Worm (Caenorhabditis elegans): ENCODE results near the gene C45B2.8.

C45B2.8 gene

ce11 chrX:6091967-6092366, 4.2 kb downstream of the C45B2.8 start, which contains the start of gene hsp-3:
Gene hsp-3 (minus strand): TSS chrX:6092124.
- TF ChIP-seq fkh-6 (tag; optimal IDR thresholded peaks at IDR 0.05) = no peak
- peak; percentile 81 for TF ChIP-seq elt-2 (tag; optimal IDR thresholded peaks at IDR 0.05)
- TF ChIP-seq nfya-1 (tag; optimal IDR thresholded peaks at IDR 0.05) = peak; percentile 100
- no peak for TF ChIP-seq mec-3 (tag; optimal IDR thresholded peaks at IDR 0.05; ENCODE audit: borderline replicate concordance)
- peak; percentile 12 for TF ChIP-seq hlh-6 (tag; optimal IDR thresholded peaks at IDR 0.05)
- peak; percentile 69 for TF ChIP-seq ztf-16 (tag; optimal IDR thresholded peaks at IDR 0.05)
- TF ChIP-seq ceh-9 (tag; optimal IDR thresholded peaks at IDR 0.05) = no peak
- no peak for TF ChIP-seq K02D7.2 (tag; optimal IDR thresholded peaks at IDR 0.05)
- peak; percentile 2 for TF ChIP-seq che-1 (tag; optimal IDR thresholded peaks at IDR 0.05)
- TF ChIP-seq ceh-6 (GFP tag; optimal IDR thresholded peaks at IDR 0.05) = peak; percentile 4
- TF ChIP-seq fax-1 (tag; optimal IDR thresholded peaks at IDR 0.05) = peak; percentile 54
- TF ChIP-seq eyg-1 (tag; optimal IDR thresholded peaks at IDR 0.05) = peak; percentile 67
- TF ChIP-seq pat-9 (tag; optimal IDR thresholded peaks at IDR 0.05) = peak; percentile 52
- TF ChIP-seq hlh-8 (tag; optimal IDR thresholded peaks at IDR 0.05) = peak; percentile 54
- TF ChIP-seq sox-4 (tag; optimal IDR thresholded peaks at IDR 0.05) = no peak
- TF ChIP-seq C38D4.7 (GFP tag; optimal IDR thresholded peaks at IDR 0.05) = no peak
- peak; percentile 71 for TF ChIP-seq syd-9 (tag; optimal IDR thresholded peaks at IDR 0.05)
- peak; percentile 81 for TF ChIP-seq ceh-22 (tag; optimal IDR thresholded peaks at IDR 0.05)
- peak; percentile 1 for TF ChIP-seq unc-86 (tag; optimal IDR thresholded peaks at IDR 0.05)
- TF ChIP-seq pqm-1 (tag; optimal IDR thresholded peaks at IDR 0.05) = peak; percentile 88
- no peak for TF ChIP-seq gmeb-2 (tag; optimal IDR thresholded peaks at IDR 0.05)
- no peak for TF ChIP-seq npax-4 (tag; optimal IDR thresholded peaks at IDR 0.05)
- no peak for TF ChIP-seq odd-2 (tag; optimal IDR thresholded peaks at IDR 0.05)
- TF ChIP-seq ceh-34 (tag; optimal IDR thresholded peaks at IDR 0.05) = peak; percentile 95
- no peak for TF ChIP-seq Y22D7AL.16 (tag; optimal IDR thresholded peaks at IDR 0.05)
- TF ChIP-seq K09A11.1 (tag; optimal IDR thresholded peaks at IDR 0.05; ENCODE audit: insufficient read depth) = peak; percentile 37
- no peak for TF ChIP-seq hlh-15 (tag; optimal IDR thresholded peaks at IDR 0.05)
- TF ChIP-seq ceh-19 (GFP tag; optimal IDR thresholded peaks at IDR 0.05) = peak; percentile 50
- peak; percentile 28 for TF ChIP-seq C08G9.2 (tag; optimal IDR thresholded peaks at IDR 0.05)
- TF ChIP-seq pha-4 (tag; optimal IDR thresholded peaks at IDR 0.05) = no peak
- peak; percentile 90 for TF ChIP-seq ceh-31 (tag; optimal IDR thresholded peaks at IDR 0.05)
- TF ChIP-seq pag-3 (tag; optimal IDR thresholded peaks at IDR 0.05; ENCODE audit: borderline replicate concordance) = no peak
- peak; percentile 10 for TF ChIP-seq pax-1 (tag; optimal IDR thresholded peaks at IDR 0.05)
- TF ChIP-seq ceh-18 (tag; optimal IDR thresholded peaks at IDR 0.05) = peak; percentile 79
- no peak for TF ChIP-seq zip-5 (tag; optimal IDR thresholded peaks at IDR 0.05)
- no peak for TF ChIP-seq fkh-10 (GFP tag; optimal IDR thresholded peaks at IDR 0.05)
- no peak for TF ChIP-seq ttx-3 (tag; optimal IDR thresholded peaks at IDR 0.05)
- peak; percentile 63 for TF ChIP-seq F13H6.1 (tag; optimal IDR thresholded peaks at IDR 0.05)
- peak; percentile 12 for TF ChIP-seq sox-2 (GFP tag; IDR thresholded peaks at IDR 0.05)
- TF ChIP-seq hlh-30 (tag; optimal IDR thresholded peaks at IDR 0.05; ENCODE audit: insufficient read depth) = peak; percentile 85
- TF ChIP-seq tbx-2 (tag; optimal IDR thresholded peaks at IDR 0.05) = peak; percentile 94
- TF ChIP-seq ahr-1 (tag; optimal IDR thresholded peaks at IDR 0.05) = peak; percentile 21
- peak; percentile 79 for TF ChIP-seq unc-42 (tag; optimal IDR thresholded peaks at IDR 0.05)
- TF ChIP-seq nhr-232 (tag; optimal IDR thresholded peaks at IDR 0.05) = no peak
- peak; percentile 47 for TF ChIP-seq ceh-2 (tag; optimal IDR thresholded peaks at IDR 0.05)
- TF ChIP-seq nhr-11 (tag; optimal IDR thresholded peaks at IDR 0.05) = no peak
- TF ChIP-seq T23F11.4 (GFP tag; optimal IDR thresholded peaks at IDR 0.05) = peak; percentile 86
- peak; percentile 91 for TF ChIP-seq unc-55 (GFP tag; optimal IDR thresholded peaks at IDR 0.05)
- TF ChIP-seq tbx-7 (tag; optimal IDR thresholded peaks at IDR 0.05) = peak; percentile 66
- no peak for TF ChIP-seq ceh-45 (GFP tag; IDR thresholded peaks at IDR 0.05)
- peak; percentile 55 for TF ChIP-seq dve-1 (tag; optimal IDR thresholded peaks at IDR 0.05)
- peak; percentile 67 for TF ChIP-seq ceh-14 (tag; optimal IDR thresholded peaks at IDR 0.05)
- TF ChIP-seq pros-1 (tag; optimal IDR thresholded peaks at IDR 0.05) = peak; percentile 85

All from whole organism, late embryonic.